Worm (Caenorhabditis elegans) whole organism, young adult: ENCODE data around the gene Y71G10AR.4.
"Not testable (repeated sequence)": the region's sequence is repeated elsewhere in the genome, so short reads cannot be mapped to it uniquely, and the experiment has no call there.

Source experiments
- ama-1 ChIP-seq, 3 experiments: fragments of 150-350 bp in 1 of 3; sonication (generic microtip) in 2 of 3; optimal IDR thresholded peaks; 2 replicates each; lab custom pipeline; 2014 to 2018; ENCODE audit warnings: missing biosample characterization in 2 of 3, missing genetic modification characterization in 2 of 3, missing genetic modification reagents in 2 of 3
- dox-1 ChIP-seq: fragments of 200-800 bp; sonication (Bioruptor generic); IDR thresholded peaks from 2 replicates; pipeline ENCODE4 v1.3.6; 2022; ENCODE audit warnings: missing genetic modification reagents, missing genetic modification characterization, missing compliant biosample characterization
- dpl-1 ChIP-seq: fragments of 150-350 bp; optimal IDR thresholded peaks from 2 replicates; lab custom pipeline; 2014; ENCODE audit warnings: missing biosample characterization, missing genetic modification reagents, missing genetic modification characterization
- egl-18 ChIP-seq: fragments of 200-800 bp; sonication (Bioruptor generic); IDR thresholded peaks from 2 replicates; pipeline ENCODE4 v1.3.6; 2022; ENCODE audit warnings: missing genetic modification reagents, missing genetic modification characterization, missing compliant biosample characterization
- pha-4 ChIP-seq: fragments of 150-350 bp; sonication (generic microtip); optimal IDR thresholded peaks from 2 replicates; lab custom pipeline; 2014; ENCODE audit warnings: missing biosample characterization, missing genetic modification reagents, missing genetic modification characterization
- rec-8 ChIP-seq, 2 experiments: sonication (generic microtip); optimal IDR thresholded peaks; 2 replicates each; lab custom pipeline; 2016; ENCODE audit warnings: mild to moderate bottlenecking in 2 of 2, missing genetic modification characterization in 2 of 2, missing genetic modification reagents in 2 of 2, missing genotype in 2 of 2, missing biosample characterization in 1 of 2, missing compliant biosample characterization in 1 of 2, moderate library complexity in 1 of 2
- snpc-4 ChIP-seq, 5 experiments: fragments of 150-350 bp in 1 of 5; sonication (generic microtip) in 4 of 5; optimal IDR thresholded peaks; 2 replicates each; lab custom pipeline; 2014 to 2018; ENCODE audit warnings: missing genetic modification characterization in 5 of 5, missing biosample characterization in 3 of 5, antibody characterized with exemption in 2 of 5, mild to moderate bottlenecking in 2 of 5, missing compliant biosample characterization in 2 of 5, missing genotype in 2 of 5, moderate library complexity in 2 of 5, missing genetic modification reagents in 1 of 5
- unc-130 ChIP-seq: sonication (generic microtip); optimal IDR thresholded peaks from 2 replicates; lab custom pipeline; 2016; ENCODE audit warnings: missing genetic modification reagents, missing genetic modification characterization, missing compliant biosample characterization
- ztf-18 ChIP-seq: sonication (generic microtip); optimal IDR thresholded peaks from 2 replicates; lab custom pipeline; 2016; ENCODE audit warnings: missing genotype, mild to moderate bottlenecking, missing genetic modification characterization, missing compliant biosample characterization

ce11 chrIV:2216756-2217155 lies 17.9 kb downstream of the Y71G10AR.4 start, which contains the start of gene T04C4.3:
- TF ChIP-seq ztf-18; unc-130 (GFP tag; lab: Kevin White, UChicago); dpl-1; snpc-4 (GFP tag; optimal IDR thresholded peaks at IDR 0.05; lab: Kevin White, UChicago); snpc-4 (tag; optimal IDR thresholded peaks at IDR 0.05; lab: Kevin White, UChicago); ama-1 (optimal IDR thresholded peaks at IDR 0.05; lab: Kevin White, UChicago); ama-1 (GFP tag; optimal IDR thresholded peaks at IDR 0.05; lab: Kevin White, UChicago); egl-18 (GFP tag; lab: Robert Waterston, UW); rec-8 (tag; optimal IDR thresholded peaks at IDR 0.05; lab: Kevin White, UChicago); pha-4 (tag; lab: Kevin White, UChicago); dox-1: not testable (repeated sequence)
